Fruit fly (Drosophila melanogaster) whole organism, embryonic: ENCODE measurements around the gene CG43797.

ENCODE experiments used
- Atf-2 ChIP-seq: fragments of 200-800 bp; sonication (Bioruptor generic); optimal IDR thresholded peaks from 2 replicates; lab custom pipeline; 2016; ENCODE audit warnings: missing biosample characterization, missing genetic modification characterization
- B-H2 ChIP-seq: fragments of 200-800 bp; sonication (Bioruptor generic); optimal IDR thresholded peaks from 2 replicates; lab custom pipeline; 2018; ENCODE audit warnings: missing biosample characterization, mild to moderate bottlenecking, missing genetic modification characterization
- CG13296 ChIP-seq: fragments of 200-800 bp; sonication (Bioruptor generic); optimal IDR thresholded peaks from 3 replicates; lab custom pipeline; 2018; ENCODE audit warnings: missing biosample characterization, mild to moderate bottlenecking, missing genetic modification characterization
- CG17328 ChIP-seq: fragments of 200-800 bp; sonication (Bioruptor generic); IDR thresholded peaks from 2 replicates; pipeline ENCODE4 v1.3.6; 2022; ENCODE audit warnings: missing biosample characterization, missing genetic modification characterization
- CG17385 ChIP-seq: fragments of 200-800 bp; sonication (Bioruptor generic); optimal IDR thresholded peaks from 3 replicates; lab custom pipeline; 2018; ENCODE audit warnings: missing biosample characterization, mild to moderate bottlenecking, missing genetic modification characterization
- CG17802 ChIP-seq: fragments of 200-800 bp; sonication (Bioruptor generic); optimal IDR thresholded peaks from 2 replicates; lab custom pipeline; 2018; ENCODE audit warnings: missing biosample characterization, mild to moderate bottlenecking, missing genetic modification characterization, moderate library complexity
- CG18011 ChIP-seq: fragments of 200-800 bp; sonication (Bioruptor generic); optimal IDR thresholded peaks from 2 replicates; lab custom pipeline; 2017; ENCODE audit warnings: missing biosample characterization, missing genetic modification characterization, mild to moderate bottlenecking, moderate library complexity, missing genotype
- CG1832 ChIP-seq: fragments of 200-800 bp; sonication (Bioruptor generic); optimal IDR thresholded peaks from 2 replicates; lab custom pipeline; 2017; ENCODE audit warnings: missing biosample characterization, mild to moderate bottlenecking, missing genetic modification characterization, inconsistent platforms
- CG2875 ChIP-seq: fragments of 200-800 bp; sonication (Bioruptor generic); optimal IDR thresholded peaks from 2 replicates; lab custom pipeline; 2017; ENCODE audit warnings: missing biosample characterization, mild to moderate bottlenecking, missing genetic modification characterization, missing genetic modification reagents
- CG34224 ChIP-seq: fragments of 200-800 bp; sonication (Bioruptor generic); IDR thresholded peaks from 3 replicates; pipeline ENCODE4 v1.3.6; 2022; ENCODE audit warnings: missing biosample characterization, missing genetic modification characterization; ENCODE audit not compliant: partially characterized antibody
- CG3838 ChIP-seq: fragments of 200-800 bp; sonication (Bioruptor generic); optimal IDR thresholded peaks from 3 replicates; lab custom pipeline; 2016; ENCODE audit warnings: missing biosample characterization, missing genetic modification characterization
- CG5245 ChIP-seq: fragments of 200-800 bp; sonication (Bioruptor generic); optimal IDR thresholded peaks from 3 replicates; lab custom pipeline; 2016; ENCODE audit warnings: missing biosample characterization, missing genetic modification characterization
- CG6813 ChIP-seq: fragments of 200-800 bp; sonication (Bioruptor generic); optimal IDR thresholded peaks from 2 replicates; lab custom pipeline; 2017; ENCODE audit warnings: missing biosample characterization, missing genetic modification characterization, mild to moderate bottlenecking, moderate library complexity, missing genetic modification reagents
- CG6854 ChIP-seq: fragments of 200-800 bp; sonication (Bioruptor generic); optimal IDR thresholded peaks from 3 replicates; lab custom pipeline; 2017; ENCODE audit warnings: missing biosample characterization, mild to moderate bottlenecking, missing genetic modification characterization
- CG7963 ChIP-seq: fragments of 200-800 bp; sonication (Bioruptor generic); IDR thresholded peaks from 3 replicates; pipeline ENCODE4 v1.3.6; 2022; ENCODE audit warnings: missing biosample characterization, missing genetic modification characterization; ENCODE audit not compliant: partially characterized antibody
- CG9215 ChIP-seq: fragments of 200-800 bp; sonication (Bioruptor generic); IDR thresholded peaks from 2 replicates; pipeline ENCODE4 v1.3.6; 2022; ENCODE audit warnings: missing biosample characterization, missing genetic modification characterization
- D19B ChIP-seq: fragments of 200-800 bp; sonication (Bioruptor generic); optimal IDR thresholded peaks from 2 replicates; lab custom pipeline; 2017; ENCODE audit warnings: missing biosample characterization, mild to moderate bottlenecking, missing genetic modification characterization
- Ets97D ChIP-seq: fragments of 200-800 bp; sonication (Bioruptor generic); optimal IDR thresholded peaks from 3 replicates; lab custom pipeline; 2016; ENCODE audit warnings: missing biosample characterization, missing genetic modification characterization
- HLH3B ChIP-seq: fragments of 200-800 bp; sonication (Bioruptor generic); IDR thresholded peaks from 2 replicates; pipeline ENCODE4 v1.3.6; 2022; ENCODE audit warnings: missing biosample characterization, missing genetic modification characterization
- Hr39 ChIP-seq: fragments of >200 bp; optimal IDR thresholded peaks from 2 replicates; lab custom pipeline; 2017
- Lhr ChIP-seq: fragments of 200-800 bp; sonication (Bioruptor generic); optimal IDR thresholded peaks from 3 replicates; lab custom pipeline; 2017; ENCODE audit warnings: mild to moderate bottlenecking, missing biosample characterization, missing genetic modification reagents, missing genetic modification characterization
- Myb ChIP-seq: fragments of 200-800 bp; sonication (Bioruptor generic); optimal IDR thresholded peaks from 2 replicates; lab custom pipeline; 2016; ENCODE audit warnings: missing biosample characterization, missing genetic modification characterization
- Nf-YA ChIP-seq: fragments of 200-800 bp; sonication (Bioruptor generic); IDR thresholded peaks from 2 replicates; pipeline ENCODE4 v1.3.6; 2022; ENCODE audit warnings: missing biosample characterization, missing genetic modification characterization
- Optix ChIP-seq: fragments of 200-800 bp; sonication (Bioruptor generic); IDR thresholded peaks from 3 replicates; pipeline ENCODE4 v1.3.6; 2022; ENCODE audit warnings: missing biosample characterization, missing genetic modification characterization
- Poxn ChIP-seq: fragments of 200-800 bp; sonication (Bioruptor generic); IDR thresholded peaks from 2 replicates; pipeline ENCODE4 v1.3.6; 2022; ENCODE audit warnings: missing biosample characterization, missing genetic modification characterization
- Sox100B ChIP-seq: fragments of 200-800 bp; sonication (Bioruptor generic); optimal IDR thresholded peaks from 3 replicates; lab custom pipeline; 2018; ENCODE audit warnings: missing biosample characterization, mild to moderate bottlenecking, missing genetic modification characterization
- Sry-β ChIP-seq: fragments of 200-800 bp; sonication (Bioruptor generic); optimal IDR thresholded peaks from 2 replicates; lab custom pipeline; 2018; ENCODE audit warnings: missing biosample characterization, mild to moderate bottlenecking, missing genetic modification characterization, moderate library complexity
- Stat92E ChIP-seq, 3 experiments: fragments of >200 bp in 2 of 3; fragments of 200-800 bp in 1 of 3; sonication (Bioruptor generic) in 1 of 3; optimal IDR thresholded peaks; 2 replicates each; lab custom pipeline; 2017 to 2019; ENCODE audit warnings: missing biosample characterization in 3 of 3, missing genetic modification characterization in 3 of 3, mild to moderate bottlenecking in 1 of 3, moderate library complexity in 1 of 3
- YL-1 ChIP-seq: fragments of 200-800 bp; sonication (Bioruptor generic); optimal IDR thresholded peaks from 3 replicates; lab custom pipeline; 2017; ENCODE audit warnings: missing biosample characterization, mild to moderate bottlenecking, missing genetic modification characterization
- amos ChIP-seq: fragments of 200-800 bp; sonication (Bioruptor generic); IDR thresholded peaks from 2 replicates; pipeline ENCODE4 v1.3.6; 2022; ENCODE audit warnings: missing biosample characterization, missing genetic modification characterization; ENCODE audit not compliant: partially characterized antibody
- ash1 ChIP-seq: fragments of 200-800 bp; sonication (Bioruptor generic); optimal IDR thresholded peaks from 2 replicates; lab custom pipeline; 2018; ENCODE audit warnings: missing biosample characterization, mild to moderate bottlenecking, missing genetic modification characterization
- bigmax ChIP-seq: fragments of 200-800 bp; sonication (Bioruptor generic); optimal IDR thresholded peaks from 2 replicates; lab custom pipeline; 2018; ENCODE audit warnings: missing biosample characterization, mild to moderate bottlenecking, missing genetic modification characterization
- cad ChIP-seq: fragments of >200 bp; optimal IDR thresholded peaks from 2 replicates; lab custom pipeline; 2017; ENCODE audit warnings: missing biosample characterization, missing genetic modification characterization
- cg ChIP-seq: fragments of 200-800 bp; sonication (Bioruptor generic); optimal IDR thresholded peaks from 3 replicates; lab custom pipeline; 2019; ENCODE audit warnings: missing biosample characterization, mild to moderate bottlenecking, missing genetic modification characterization, moderate library complexity
- dan ChIP-seq: fragments of 200-800 bp; sonication (Bioruptor generic); IDR thresholded peaks from 2 replicates; pipeline ENCODE4 v1.3.6; 2022; ENCODE audit warnings: missing biosample characterization, missing genetic modification characterization
- dmrt11E ChIP-seq: fragments of 200-800 bp; sonication (Bioruptor generic); optimal IDR thresholded peaks from 3 replicates; lab custom pipeline; 2018; ENCODE audit warnings: missing biosample characterization, mild to moderate bottlenecking, missing genetic modification characterization, moderate library complexity
- dpn ChIP-seq, 2 experiments: fragments of 200-800 bp; sonication (Bioruptor generic); optimal IDR thresholded peaks; 3 replicates each; lab custom pipeline; 2016; ENCODE audit warnings: missing biosample characterization in 2 of 2, missing genetic modification characterization in 2 of 2
- gcm2 ChIP-seq: fragments of 200-800 bp; sonication (Bioruptor generic); optimal IDR thresholded peaks from 2 replicates; lab custom pipeline; 2016; ENCODE audit warnings: missing biosample characterization, missing genetic modification characterization
- lilli ChIP-seq: fragments of 200-800 bp; sonication (Bioruptor generic); optimal IDR thresholded peaks from 3 replicates; lab custom pipeline; 2016; ENCODE audit warnings: missing biosample characterization, missing genetic modification characterization
- nerfin-1 ChIP-seq: fragments of 200-800 bp; sonication (Bioruptor generic); optimal IDR thresholded peaks from 3 replicates; lab custom pipeline; 2019; ENCODE audit warnings: missing biosample characterization, mild to moderate bottlenecking, missing genetic modification characterization, moderate library complexity
- onecut ChIP-seq: fragments of 200-800 bp; sonication (Bioruptor generic); IDR thresholded peaks from 2 replicates; pipeline ENCODE4 v1.3.6; 2022; ENCODE audit warnings: missing biosample characterization, missing genetic modification characterization
- psq ChIP-seq: fragments of 200-800 bp; sonication (Bioruptor generic); optimal IDR thresholded peaks from 2 replicates; lab custom pipeline; 2017; ENCODE audit warnings: missing biosample characterization, missing genetic modification characterization
- sc ChIP-seq, 3 experiments: fragments of >200 bp in 2 of 3; fragments of 200-800 bp in 1 of 3; sonication (Bioruptor generic) in 1 of 3; optimal IDR thresholded peaks; 2 replicates in 2 of 3; 3 replicates in 1 of 3; lab custom pipeline; 2017; ENCODE audit warnings: mild to moderate bottlenecking in 1 of 3, missing biosample characterization in 1 of 3, missing genetic modification characterization in 1 of 3, missing genetic modification reagents in 1 of 3
- slou ChIP-seq: fragments of 200-800 bp; sonication (Bioruptor generic); optimal IDR thresholded peaks from 3 replicates; lab custom pipeline; 2016; ENCODE audit warnings: missing biosample characterization, missing genetic modification characterization
- sob ChIP-seq: fragments of 200-800 bp; sonication (Bioruptor generic); IDR thresholded peaks from 2 replicates; pipeline ENCODE4 v1.3.6; 2022; ENCODE audit warnings: missing biosample characterization, missing genetic modification characterization
- sug ChIP-seq: fragments of 200-800 bp; optimal IDR thresholded peaks from 2 replicates; lab custom pipeline; 2019; ENCODE audit warnings: missing biosample characterization, mild to moderate bottlenecking, missing genetic modification characterization, moderate library complexity
- tap ChIP-seq: fragments of 200-800 bp; optimal IDR thresholded peaks from 3 replicates; lab custom pipeline; 2019; ENCODE audit warnings: missing biosample characterization, mild to moderate bottlenecking, missing genetic modification characterization, moderate library complexity
- zen ChIP-seq: fragments of 200-800 bp; sonication (Bioruptor generic); optimal IDR thresholded peaks from 3 replicates; lab custom pipeline; 2018; ENCODE audit warnings: missing biosample characterization, mild to moderate bottlenecking, missing genetic modification characterization, moderate library complexity

Gene CG43797

dm6 chr2L:4031203-4032096 lies 31.6 kb downstream of the CG43797 start, which contains the start of gene ed (continued):
- TF ChIP-seq Ets97D (GFP tag; lab: Kevin White, UChicago), result no peak
- TF ChIP-seq CG7963, result no peak
- TF ChIP-seq CG1832 (GFP tag; lab: Kevin White, UChicago), result peak; percentile 70
- peak; percentile 4 for TF ChIP-seq Sox100B
- TF ChIP-seq CG6813 (GFP tag; lab: Kevin White, UChicago), result no peak
- TF ChIP-seq CG9215 (GFP tag; lab: Robert Waterston, UW), result no peak
- peak; percentile 41 for TF ChIP-seq ash1 (GFP tag; lab: Kevin White, UChicago)
- peak; percentile 43; the same call in 1 of the 2 replicates for TF ChIP-seq amos (GFP tag; lab: Robert Waterston, UW)
- no peak for TF ChIP-seq sug (tag; lab: Kevin White, UChicago)
- TF ChIP-seq slou, result no peak
- TF ChIP-seq Stat92E (GFP tag; optimal IDR thresholded peaks at IDR 0.05; lab: Kevin White, UChicago), result peak in 1 of 3 experiments; percentile 93
- no peak for TF ChIP-seq CG2875 (GFP tag; lab: Kevin White, UChicago)
- TF ChIP-seq D19B (GFP tag; lab: Kevin White, UChicago), result no peak
- TF ChIP-seq CG18011 (GFP tag; lab: Kevin White, UChicago), result peak; percentile 30
- no peak for TF ChIP-seq CG5245
- no peak for TF ChIP-seq CG13296 (GFP tag; lab: Kevin White, UChicago)
- TF ChIP-seq B-H2 (GFP tag; lab: Kevin White, UChicago), result no peak
- TF ChIP-seq psq (GFP tag; lab: Kevin White, UChicago), result peak; percentile 20
- no peak for TF ChIP-seq cad (GFP tag; lab: Kevin White, UChicago)
- no peak for TF ChIP-seq Nf-YA
- TF ChIP-seq sc (optimal IDR thresholded peaks at IDR 0.05; lab: Kevin White, UChicago), result no peak
- no peak for TF ChIP-seq sc (GFP tag; optimal IDR thresholded peaks at IDR 0.05; lab: Kevin White, UChicago)
- TF ChIP-seq CG6854, result no peak
- TF ChIP-seq Poxn (GFP tag; lab: Robert Waterston, UW), result no peak
- TF ChIP-seq Myb (GFP tag; lab: Kevin White, UChicago), result no peak
- TF ChIP-seq nerfin-1 (tag; lab: Kevin White, UChicago), result no peak
- no peak for TF ChIP-seq CG17385 (GFP tag; lab: Kevin White, UChicago)
- TF ChIP-seq CG17802 (tag; lab: Kevin White, UChicago), result no peak
- no peak for TF ChIP-seq onecut (GFP tag; lab: Robert Waterston, UW)
- no peak for TF ChIP-seq Hr39
- TF ChIP-seq dmrt11E (tag; lab: Kevin White, UChicago), result peak; percentile 3
- no peak for TF ChIP-seq Atf-2
- no peak for TF ChIP-seq Lhr
- peak; percentile 33 for TF ChIP-seq YL-1 (GFP tag; lab: Kevin White, UChicago)
- TF ChIP-seq gcm2 (GFP tag; lab: Kevin White, UChicago), result no peak
- no peak for TF ChIP-seq CG17328
- no peak for TF ChIP-seq lilli (GFP tag; lab: Kevin White, UChicago)
- TF ChIP-seq dan (GFP tag; lab: Robert Waterston, UW), result no peak
- no peak for TF ChIP-seq Sry-β (GFP tag; lab: Kevin White, UChicago)
- no peak for TF ChIP-seq CG34224 (GFP tag; lab: Robert Waterston, UW)
- TF ChIP-seq tap (tag; lab: Kevin White, UChicago), result no peak
- peak; percentile 67 for TF ChIP-seq zen (tag; lab: Kevin White, UChicago)
- TF ChIP-seq bigmax, result no peak
- no peak for TF ChIP-seq sob (GFP tag; lab: Robert Waterston, UW)
- TF ChIP-seq dpn (GFP tag; optimal IDR thresholded peaks at IDR 0.05; lab: Kevin White, UChicago), result no peak
- TF ChIP-seq HLH3B, result no peak
- no peak for TF ChIP-seq CG3838 (GFP tag; lab: Kevin White, UChicago)
- TF ChIP-seq Optix (GFP tag; lab: Robert Waterston, UW), result no peak
- peak; percentile 83 for TF ChIP-seq cg (GFP tag; lab: Kevin White, UChicago)
